Fruit fly (Drosophila melanogaster) S2 (cell line): ENCODE results near the gene clumsy.

Experiments
- CG8478 ChIP-seq: fragments of >200 bp; optimal IDR thresholded peaks from 2 replicates; lab custom pipeline; 2018
- CTCF ChIP-seq, 2 experiments: fragments of >200 bp; optimal IDR thresholded peaks; 2 replicates each; lab custom pipeline; 2018

dm6 chr2L:21218912-21219246 lies 12.6 kb downstream of the clumsy start:
- no peak for TF ChIP-seq CTCF (optimal IDR thresholded peaks at IDR 0.05; lab: Kevin White, UChicago)
- TF ChIP-seq CG8478: no peak
